Worm (Caenorhabditis elegans): ENCODE data around the gene gasr-8.
A peak's percentile ranks its signal among the peaks of the same experiment; 100 is the strongest.

The gasr-8 gene

DNA sequence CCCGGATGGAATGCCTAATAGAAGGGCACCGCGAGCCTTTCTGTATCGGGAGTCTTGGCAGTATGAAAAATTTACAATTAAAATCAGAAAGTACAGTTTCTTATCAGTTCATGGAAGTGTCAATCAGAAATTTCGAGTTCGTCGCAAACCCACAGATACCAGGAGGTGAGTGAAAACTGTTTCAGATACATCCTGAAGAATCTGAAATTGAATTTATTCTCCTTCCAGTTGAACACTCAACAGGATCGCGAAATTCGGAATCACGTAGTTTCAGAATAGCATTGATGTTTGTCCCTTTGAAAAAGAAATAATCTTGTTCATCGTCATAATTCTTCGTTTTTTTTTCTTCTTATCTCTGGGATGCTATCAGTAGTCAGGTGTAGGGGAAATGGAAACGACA is 27.2 kb downstream of the gasr-8 start, which contains the start of gene fbxa-147:
TSS of gene fbxa-147 (plus strand) at position 386 of the 400 bp plus-strand sequence.
- TF ChIP-seq ztf-4 (tag; optimal IDR thresholded peaks at IDR 0.05) (no peak), nhr-12 (tag; optimal IDR thresholded peaks at IDR 0.05) (no peak), crh-2 (tag; optimal IDR thresholded peaks at IDR 0.05) (no peak), peb-1 (tag; optimal IDR thresholded peaks at IDR 0.05) (no peak), snpc-4 (tag; optimal IDR thresholded peaks at IDR 0.05) (no peak), lin-13 (GFP tag; optimal IDR thresholded peaks at IDR 0.05) (no peak), skn-1 (tag; optimal IDR thresholded peaks at IDR 0.05) (no peak), ceh-82 (tag; optimal IDR thresholded peaks at IDR 0.05) (no peak), alr-1 (tag; optimal IDR thresholded peaks at IDR 0.05) (no peak), ztf-1 (GFP tag; conservative IDR thresholded peaks at IDR 0.05) (no peak), nhr-237 (tag; optimal IDR thresholded peaks at IDR 0.05) (no peak), unc-39 (tag; optimal IDR thresholded peaks at IDR 0.05) (no peak), dmd-4 (tag; optimal IDR thresholded peaks at IDR 0.05) (no peak), lin-39 (tag; optimal IDR thresholded peaks at IDR 0.05) (no peak), ama-1 (optimal IDR thresholded peaks at IDR 0.05) (no peak), blmp-1 (tag; optimal IDR thresholded peaks at IDR 0.05; ENCODE audit: insufficient read depth) (no peak), mab-5 (tag; optimal IDR thresholded peaks at IDR 0.05) (no peak), F13H6.1 (tag; optimal IDR thresholded peaks at IDR 0.05) (no peak), mbf-1 (tag; optimal IDR thresholded peaks at IDR 0.05) (no peak)

DNA sequence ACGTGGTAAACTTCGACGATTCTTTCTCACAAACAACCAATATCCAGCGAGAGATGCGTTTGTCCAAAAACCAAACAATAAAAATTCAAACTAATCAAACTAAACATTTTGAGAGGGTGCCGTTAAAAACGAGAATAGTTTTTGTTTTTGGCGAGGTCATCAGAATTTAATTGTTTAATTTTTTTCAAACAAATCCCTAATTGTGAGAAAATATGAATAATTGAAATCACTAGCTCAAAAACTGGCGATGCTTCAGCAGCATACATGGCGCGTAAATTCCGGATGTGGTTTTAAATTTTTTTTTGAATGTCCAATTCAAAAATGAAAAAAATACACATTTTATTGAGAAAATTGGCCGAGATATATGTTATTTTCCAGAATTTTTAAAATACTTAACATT is 30.6 kb downstream of the gasr-8 start, which contains the start of gene R08A2.1:
TSS of gene R08A2.1 (minus strand) at position 101 of the 400 bp plus-strand sequence.
- TF ChIP-seq unc-39 (tag; optimal IDR thresholded peaks at IDR 0.05) = no peak

DNA sequence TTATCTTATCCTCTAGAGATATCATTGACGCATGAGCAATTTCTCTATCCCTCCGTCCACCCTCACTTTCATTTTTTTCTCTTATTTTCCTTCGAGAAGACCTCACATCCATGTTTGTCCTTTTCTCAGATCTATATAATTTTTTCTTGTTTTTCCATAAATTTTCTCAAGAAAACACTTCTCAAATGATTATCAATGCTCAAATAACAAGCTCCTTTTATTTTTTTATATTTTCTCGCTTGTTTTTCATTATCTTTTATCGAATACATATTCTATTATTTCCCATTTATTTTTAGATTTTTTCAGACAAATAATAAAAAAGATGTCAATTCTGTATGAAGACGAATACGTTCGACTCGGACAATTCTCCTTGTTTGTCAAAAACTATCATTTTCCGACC is 34.1 kb downstream of the gasr-8 start, which contains the start of gene R08A2.7:
TSS of gene R08A2.7 (plus strand) at position 301 of the 400 bp plus-strand sequence.
- no peak for TF ChIP-seq lin-13 (GFP tag; optimal IDR thresholded peaks at IDR 0.05)
- no peak for TF ChIP-seq snpc-4 (tag; optimal IDR thresholded peaks at IDR 0.05)

DNA sequence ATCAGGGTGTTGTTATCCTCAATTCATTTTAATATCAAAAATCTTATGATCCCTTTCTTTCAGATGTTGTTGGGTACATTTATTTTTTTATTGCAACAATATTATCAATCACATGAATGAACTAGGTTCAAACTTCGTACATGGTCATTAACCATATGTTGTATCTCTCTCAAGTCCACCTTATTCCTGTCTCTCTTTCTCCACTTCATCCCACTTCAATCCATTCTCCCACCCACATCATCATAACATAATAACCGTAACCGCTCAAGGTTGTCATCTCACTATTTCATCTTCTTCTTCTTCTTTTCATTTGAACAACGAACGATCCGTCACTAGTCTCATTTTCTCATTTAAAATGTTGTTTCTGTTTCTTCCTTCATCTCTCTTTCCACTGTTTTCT is 36.5 kb downstream of the gasr-8 start:
- TF ChIP-seq sem-4 (tag; optimal IDR thresholded peaks at IDR 0.05) = no peak
- TF ChIP-seq sma-9 (GFP tag; optimal IDR thresholded peaks at IDR 0.05) = peak; percentile 77
- TF ChIP-seq sma-9 (tag; optimal IDR thresholded peaks at IDR 0.05) = no peak
- peak; percentile 19 for TF ChIP-seq sma-3 (GFP tag; optimal IDR thresholded peaks at IDR 0.05)
- no peak for TF ChIP-seq elt-1 (tag; optimal IDR thresholded peaks at IDR 0.05)
- TF ChIP-seq nhr-21 (tag; optimal IDR thresholded peaks at IDR 0.05) = peak; percentile 42

DNA sequence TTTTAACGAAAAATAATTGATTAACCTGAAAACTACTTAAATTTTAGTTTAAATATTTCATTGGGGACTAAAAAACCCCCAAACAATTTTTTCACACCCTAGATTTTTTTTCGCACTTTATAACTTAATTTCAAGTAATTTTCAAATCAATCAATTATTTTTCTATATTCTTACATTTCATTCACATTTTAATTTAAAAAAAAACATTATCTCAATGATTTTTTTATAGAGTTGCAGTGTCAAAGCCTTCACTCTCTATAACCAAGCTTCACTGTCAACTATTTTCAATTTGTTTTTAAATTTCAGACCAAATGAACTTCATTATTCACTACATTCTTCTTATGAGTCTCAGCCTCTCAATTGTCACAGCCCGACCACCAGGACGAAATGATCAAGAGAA is 37.7 kb downstream of the gasr-8 start, which contains the start of gene Y50E8A.1:
TSS of gene Y50E8A.1 (plus strand) at position 301 of the 400 bp plus-strand sequence.
- TF ChIP-seq sem-4 (tag; optimal IDR thresholded peaks at IDR 0.05) = no peak
- TF ChIP-seq nhr-12 (tag; optimal IDR thresholded peaks at IDR 0.05) = no peak
- TF ChIP-seq nhr-237 (tag; optimal IDR thresholded peaks at IDR 0.05) = no peak
- TF ChIP-seq dmd-4 (tag; optimal IDR thresholded peaks at IDR 0.05) = no peak
- TF ChIP-seq unc-62 (GFP tag; optimal IDR thresholded peaks at IDR 0.05) = no peak
- TF ChIP-seq skn-1 (tag; optimal IDR thresholded peaks at IDR 0.05) = no peak
- no peak for TF ChIP-seq lin-11 (tag; optimal IDR thresholded peaks at IDR 0.05)
- TF ChIP-seq aly-2 (tag; optimal IDR thresholded peaks at IDR 0.05) = no peak
- TF ChIP-seq nhr-21 (tag; optimal IDR thresholded peaks at IDR 0.05) = no peak

DNA sequence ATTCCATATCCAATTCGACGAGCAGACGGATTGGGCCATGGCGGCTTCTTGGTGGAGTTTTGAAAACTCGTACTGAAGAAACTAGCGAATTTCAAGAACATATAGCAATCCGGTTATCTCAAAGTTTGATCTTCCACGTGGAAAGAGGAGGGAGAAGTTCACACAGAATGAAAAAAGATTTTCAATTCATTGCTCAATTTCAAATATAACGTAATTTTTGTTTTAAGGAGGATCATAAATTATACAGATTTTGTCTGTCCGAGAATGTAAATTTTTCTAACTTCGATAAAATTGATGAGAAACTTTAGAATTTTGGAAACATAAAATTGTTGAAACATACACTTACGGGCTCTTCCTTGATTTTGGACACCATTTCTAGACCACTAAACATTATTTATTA is 39.8 kb downstream of the gasr-8 start, which contains the start of gene Y50E8A.2:
TSS of gene Y50E8A.2 (minus strand) at position 101 of the 400 bp plus-strand sequence.
- TF ChIP-seq blmp-1 (tag; optimal IDR thresholded peaks at IDR 0.05; ENCODE audit: insufficient read depth) = no peak
- no peak for TF ChIP-seq nhr-21 (tag; optimal IDR thresholded peaks at IDR 0.05)
- no peak for TF ChIP-seq ceh-16 (tag; optimal IDR thresholded peaks at IDR 0.05)
- no peak for TF ChIP-seq lin-39 (tag; optimal IDR thresholded peaks at IDR 0.05)
- no peak for TF ChIP-seq C34F6.9 (tag; optimal IDR thresholded peaks at IDR 0.05)

DNA sequence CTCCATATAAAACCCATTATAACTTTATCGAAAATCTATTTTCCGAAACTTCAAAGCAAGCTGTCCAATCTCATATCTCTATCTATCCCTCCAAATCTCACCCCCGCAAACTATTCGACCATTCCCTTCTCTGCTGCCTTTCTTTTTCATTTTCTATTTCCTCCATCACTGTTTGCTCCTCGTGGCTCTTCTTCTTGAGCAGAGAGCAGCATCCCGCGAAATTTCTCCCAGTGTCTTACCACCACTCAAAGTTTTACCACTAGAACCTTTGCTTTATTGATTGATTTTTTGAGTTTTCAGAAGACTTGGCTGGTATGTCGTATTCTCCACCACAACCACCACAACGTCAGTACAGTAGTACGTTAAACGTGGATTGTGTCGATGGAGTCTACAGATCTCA is 40.4 kb downstream of the gasr-8 start, which contains the start of gene oig-3:
TSS of gene oig-3 (plus strand) at position 301 of the 400 bp plus-strand sequence.
- TF ChIP-seq ceh-82 (tag; optimal IDR thresholded peaks at IDR 0.05) (no peak), ceh-16 (tag; optimal IDR thresholded peaks at IDR 0.05) (no peak), elt-3 (tag; optimal IDR thresholded peaks at IDR 0.05) (no peak), nhr-21 (tag; optimal IDR thresholded peaks at IDR 0.05) (no peak), nhr-129 (tag; optimal IDR thresholded peaks at IDR 0.05) (no peak), nhr-10 (tag; optimal IDR thresholded peaks at IDR 0.05) (no peak), blmp-1 (tag; optimal IDR thresholded peaks at IDR 0.05; ENCODE audit: insufficient read depth) (no peak), crh-2 (tag; optimal IDR thresholded peaks at IDR 0.05) (no peak), nhr-77 (tag; optimal IDR thresholded peaks at IDR 0.05) (no peak), sma-3 (GFP tag; optimal IDR thresholded peaks at IDR 0.05) (no peak), dmd-4 (tag; optimal IDR thresholded peaks at IDR 0.05) (no peak), R02D3.7 (tag; optimal IDR thresholded peaks at IDR 0.05) (no peak), alr-1 (tag; optimal IDR thresholded peaks at IDR 0.05) (no peak), ZK546.5 (tag; optimal IDR thresholded peaks at IDR 0.05) (no peak), gmeb-1 (tag; optimal IDR thresholded peaks at IDR 0.05) (no peak), ztf-1 (GFP tag; conservative IDR thresholded peaks at IDR 0.05) (no peak), snpc-4 (tag; optimal IDR thresholded peaks at IDR 0.05) (no peak), lin-11 (tag; optimal IDR thresholded peaks at IDR 0.05) (no peak), Y55F3AM.14 (GFP tag; optimal IDR thresholded peaks at IDR 0.05) (no peak), lin-39 (tag; optimal IDR thresholded peaks at IDR 0.05) (no peak)

Measured in whole organism, L2 larva.